Worm (Caenorhabditis elegans): ENCODE results near the gene ntc-1.

ntc-1 gene

ce11 chrX:4905804-4906203 lies 39.9 kb downstream of the ntc-1 start, which contains the start of gene K05B2.2:
Gene K05B2.2 (plus strand): TSS chrX:4906081.
- TF ChIP-seq lin-14 (GFP tag; optimal IDR thresholded peaks at IDR 0.05): peak; percentile 12
- TF ChIP-seq pag-3 (tag; optimal IDR thresholded peaks at IDR 0.05; ENCODE audit: borderline replicate concordance, insufficient read depth): no peak
- TF ChIP-seq elt-2 (tag; optimal IDR thresholded peaks at IDR 0.05): peak; percentile 68
- peak; percentile 70 for TF ChIP-seq nhr-85 (tag)

ce11 chrX:4911287-4911876 lies 45.5 kb downstream of the ntc-1 start:
- TF ChIP-seq elt-2 (tag; optimal IDR thresholded peaks at IDR 0.05) (peak; percentile 3), elt-3 (tag; optimal IDR thresholded peaks at IDR 0.05) (peak in 1 of 6 experiments; percentile 51), snu-23 (GFP tag; optimal IDR thresholded peaks at IDR 0.05) (no peak), mdl-1 (tag; optimal IDR thresholded peaks at IDR 0.05) (no peak), nhr-85 (tag) (peak; percentile 61)

- TF ChIP-seq irx-1 (tag; optimal IDR thresholded peaks at IDR 0.05) (no peak), efl-1 (optimal IDR thresholded peaks at IDR 0.05) (no peak), efl-1 (GFP tag; optimal IDR thresholded peaks at IDR 0.05 in 1 of 2) (peak in 1 of 2 experiments; percentile 54)
Measured at ce11 chrX:4914464-4914863, 48.6 kb downstream of the ntc-1 start.

ce11 chrX:4915879-4916278 lies 50.0 kb downstream of the ntc-1 start, which contains the start of gene ifa-4:
Gene ifa-4 (minus strand): TSS chrX:4915979.
- no peak for TF ChIP-seq unc-130 (tag; optimal IDR thresholded peaks at IDR 0.05)
- no peak for TF ChIP-seq hlh-17 (GFP tag; optimal IDR thresholded peaks at IDR 0.05; ENCODE audit: borderline replicate concordance)
- no peak for TF ChIP-seq sox-4 (tag; optimal IDR thresholded peaks at IDR 0.05)
- TF ChIP-seq C34B4.2 (tag; optimal IDR thresholded peaks at IDR 0.05): no peak
- no peak for TF ChIP-seq nhr-77 (tag; optimal IDR thresholded peaks at IDR 0.05)
- TF ChIP-seq nhr-20 (tag; optimal IDR thresholded peaks at IDR 0.05): no peak
- no peak for TF ChIP-seq nhr-11 (tag; optimal IDR thresholded peaks at IDR 0.05)
- TF ChIP-seq jun-1 (tag; optimal IDR thresholded peaks at IDR 0.05): no peak
- TF ChIP-seq isw-1 (GFP tag; IDR thresholded peaks at IDR 0.05): no peak
- TF ChIP-seq unc-86 (tag; optimal IDR thresholded peaks at IDR 0.05): no peak
- TF ChIP-seq nhr-90 (tag; optimal IDR thresholded peaks at IDR 0.05; ENCODE audit: poor library complexity): no peak
- TF ChIP-seq sup-37 (GFP tag; optimal IDR thresholded peaks at IDR 0.05): no peak
- TF ChIP-seq grh-1 (GFP tag; IDR thresholded peaks at IDR 0.05): no peak
- TF ChIP-seq zag-1 (tag; optimal IDR thresholded peaks at IDR 0.05): no peak
- no peak for TF ChIP-seq ceh-82 (tag; optimal IDR thresholded peaks at IDR 0.05)
- no peak for TF ChIP-seq ceh-90 (tag; optimal IDR thresholded peaks at IDR 0.05)
- TF ChIP-seq ceh-88 (GFP tag; IDR thresholded peaks at IDR 0.05): no peak
